Fruit fly (Drosophila melanogaster): ENCODE data around the gene Jon25Bii.

Gene Jon25Bii

DNA sequence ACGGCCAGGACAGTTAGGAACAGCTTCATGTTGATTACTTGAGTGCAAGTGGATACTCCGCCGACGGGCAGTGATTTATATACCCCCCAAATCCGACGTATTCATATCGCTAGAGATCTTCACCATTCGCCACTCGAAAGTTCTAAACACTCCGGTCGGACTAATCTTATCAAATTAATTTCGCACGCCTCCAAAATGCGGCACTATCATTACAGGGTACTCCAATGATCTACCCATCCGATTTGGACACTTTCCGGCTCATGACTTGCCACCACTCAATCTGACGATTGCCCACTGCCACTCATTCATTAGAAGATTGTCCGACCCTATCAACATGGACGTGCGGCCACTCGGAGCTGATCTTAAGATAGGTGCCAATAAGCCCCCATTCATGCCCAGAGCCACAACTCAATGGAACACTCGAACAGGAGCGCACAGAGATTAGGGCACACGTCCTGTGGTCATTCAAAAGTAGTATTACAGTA, at the start of gene Jon25Bii:
Jon25Bii (minus strand) TSS at position 51 of the 485 bp plus-strand sequence.
- TF ChIP-seq CG17801 (GFP tag; optimal IDR thresholded peaks at IDR 0.05; ENCODE audit: partially characterized antibody), result no peak

DNA sequence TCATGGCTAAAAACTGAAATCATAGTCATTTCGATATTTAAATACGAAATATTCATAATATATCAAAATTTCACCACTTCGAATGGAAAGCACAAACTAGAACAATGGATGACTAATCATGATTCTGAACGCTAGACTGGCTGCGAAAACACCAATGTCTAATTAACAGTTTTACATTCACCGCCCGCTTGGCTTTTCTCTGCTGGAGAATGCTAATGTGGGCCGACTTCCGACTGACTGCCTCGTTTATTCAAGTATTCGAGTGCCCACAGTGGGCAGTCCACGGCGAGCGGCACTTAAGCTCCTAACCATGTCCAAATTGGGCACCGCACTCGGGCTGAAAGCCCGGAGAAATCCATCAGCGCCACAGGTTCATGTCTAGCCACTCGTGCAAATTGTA, 49.1 kb upstream of the Jon25Bii start:
- no peak for TF ChIP-seq CG17801 (GFP tag; optimal IDR thresholded peaks at IDR 0.05; ENCODE audit: partially characterized antibody)

DNA sequence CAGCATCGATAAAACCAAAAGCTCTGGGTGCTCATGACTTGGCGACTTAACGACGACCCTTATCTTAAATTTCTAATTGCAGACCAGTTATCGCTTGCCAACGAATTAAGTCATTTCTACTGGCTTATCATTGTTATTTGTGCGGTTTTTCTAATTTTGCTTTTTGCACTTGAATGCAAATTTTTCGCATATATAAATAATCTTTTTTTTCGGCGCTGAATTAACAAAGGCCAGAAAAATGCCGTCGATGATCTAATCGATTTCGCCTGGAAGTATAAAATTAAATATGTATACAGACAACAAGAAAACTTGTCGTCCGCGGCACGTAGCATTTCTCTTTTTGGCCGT, 48.6 kb upstream of the Jon25Bii start:
- TF ChIP-seq CG17801 (GFP tag; optimal IDR thresholded peaks at IDR 0.05; ENCODE audit: partially characterized antibody), result no peak

DNA sequence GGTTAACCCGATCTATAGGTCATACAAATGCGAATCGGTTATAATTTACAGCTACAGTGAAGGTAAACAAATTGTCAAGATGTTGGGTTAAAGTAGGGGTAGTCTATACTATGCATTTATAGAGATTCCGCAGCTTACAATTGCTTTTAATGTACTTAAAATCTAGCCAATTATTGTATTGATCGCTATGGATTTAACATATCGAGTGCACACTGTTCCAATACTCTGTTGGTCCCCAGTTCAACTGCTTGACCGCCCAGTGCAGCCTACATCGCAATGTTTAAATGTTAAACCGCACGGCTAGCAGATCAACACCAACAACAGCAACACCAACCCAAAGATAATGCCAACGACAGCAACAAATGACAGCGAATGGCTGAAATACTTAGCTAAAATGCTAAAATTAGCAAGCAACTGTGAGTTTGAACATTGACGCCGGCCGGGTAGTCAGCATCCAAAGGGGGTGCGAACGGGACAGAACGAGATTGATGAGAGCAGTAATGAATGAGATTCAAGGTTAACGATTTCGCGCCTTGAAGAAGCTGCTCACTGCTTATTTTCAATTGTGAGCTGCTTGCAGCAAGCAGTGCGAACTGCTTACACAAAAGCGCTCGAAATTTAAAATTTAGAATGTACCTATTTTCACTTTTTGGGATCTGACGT, 48.1 kb upstream of the Jon25Bii start:
- no peak for TF ChIP-seq CG17801 (GFP tag; optimal IDR thresholded peaks at IDR 0.05; ENCODE audit: partially characterized antibody)

DNA sequence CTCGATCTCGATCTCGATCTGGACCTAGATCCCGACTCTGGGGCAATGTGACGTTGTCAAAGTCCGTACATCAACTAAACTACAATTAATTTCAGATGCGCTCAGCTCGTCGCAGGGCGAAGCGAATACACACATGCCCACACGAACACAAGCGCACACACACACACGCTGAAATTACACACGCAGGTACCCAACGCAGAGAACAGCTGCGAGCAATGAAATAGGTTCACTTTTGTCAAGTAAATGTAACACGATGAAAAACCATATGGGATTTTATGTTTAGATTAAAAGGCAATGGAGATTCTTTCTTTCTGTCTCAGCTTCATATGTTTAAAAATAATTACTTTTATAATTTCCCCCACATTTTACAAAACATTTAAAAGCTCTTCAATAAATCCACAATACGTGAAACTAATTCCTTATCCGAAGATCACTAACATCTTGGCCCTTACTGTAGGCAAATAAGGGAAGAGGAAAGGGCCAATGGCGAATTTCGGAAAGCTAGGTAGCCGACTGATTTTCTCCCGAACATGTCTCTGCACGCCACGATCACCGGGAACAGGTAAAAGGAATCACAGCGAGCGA, 47.4 kb upstream of the Jon25Bii start:
- TF ChIP-seq CG17801 (GFP tag; optimal IDR thresholded peaks at IDR 0.05; ENCODE audit: partially characterized antibody), result peak; percentile 77

DNA sequence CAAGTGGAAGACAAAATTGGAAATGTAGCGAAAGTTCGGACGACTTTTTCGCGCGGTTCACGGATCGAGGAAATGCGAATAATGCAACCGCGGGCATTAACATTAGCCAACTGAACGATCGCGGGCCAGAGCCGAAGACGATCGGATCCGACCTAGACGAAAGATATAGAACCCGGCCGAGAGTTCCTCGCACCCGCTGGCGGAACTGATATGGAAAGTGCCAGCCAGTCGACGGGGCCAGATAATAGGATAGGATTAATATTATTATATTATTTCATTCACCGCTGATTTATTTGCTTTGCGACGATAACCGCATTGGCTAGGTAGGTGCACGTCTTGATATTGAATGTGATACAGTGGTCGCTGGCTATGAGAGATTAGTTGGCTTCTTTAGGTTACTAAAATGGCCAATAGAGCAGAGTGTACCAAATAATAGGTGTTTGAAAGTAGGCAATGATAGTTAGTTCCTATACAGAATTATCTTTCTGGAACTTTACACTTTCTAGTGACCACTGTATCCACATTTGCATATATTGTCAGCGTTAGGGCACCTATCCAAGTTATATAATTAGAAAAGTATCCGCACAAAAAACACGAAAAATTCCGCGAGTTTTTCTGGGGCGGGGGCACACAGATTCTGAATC, 46.6 kb upstream of the Jon25Bii start:
- TF ChIP-seq CG17801 (GFP tag; optimal IDR thresholded peaks at IDR 0.05; ENCODE audit: partially characterized antibody), result peak; percentile 77

DNA sequence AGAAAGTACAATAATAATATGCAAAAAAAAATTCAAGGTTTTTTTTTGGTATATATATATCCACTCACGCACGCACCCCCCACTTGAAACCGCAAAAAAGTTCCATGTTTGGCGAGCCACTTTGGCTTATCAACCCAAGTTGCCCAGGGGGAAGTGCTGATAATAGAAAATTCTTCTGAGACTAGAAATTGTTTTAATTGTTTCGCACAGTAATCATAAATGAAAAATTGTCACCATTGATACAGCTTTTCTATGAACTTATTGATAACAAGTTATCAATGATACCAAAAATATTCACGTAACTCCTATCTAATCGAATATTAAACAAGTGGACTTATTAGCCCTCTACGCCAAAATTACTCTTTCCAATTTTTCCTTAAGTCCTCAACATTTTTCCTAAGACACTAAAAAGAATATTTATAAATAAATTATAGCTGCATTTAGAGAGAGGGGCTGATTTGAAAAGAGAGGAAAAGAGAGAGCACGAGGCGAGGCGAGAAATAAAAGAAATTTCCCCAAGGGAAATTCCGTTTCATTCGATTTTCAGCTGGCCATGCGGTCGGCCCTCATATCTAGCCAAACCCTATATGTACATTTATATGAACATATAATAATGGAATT, 45.7 kb upstream of the Jon25Bii start:
- no peak for TF ChIP-seq CG17801 (GFP tag; optimal IDR thresholded peaks at IDR 0.05; ENCODE audit: partially characterized antibody)

DNA sequence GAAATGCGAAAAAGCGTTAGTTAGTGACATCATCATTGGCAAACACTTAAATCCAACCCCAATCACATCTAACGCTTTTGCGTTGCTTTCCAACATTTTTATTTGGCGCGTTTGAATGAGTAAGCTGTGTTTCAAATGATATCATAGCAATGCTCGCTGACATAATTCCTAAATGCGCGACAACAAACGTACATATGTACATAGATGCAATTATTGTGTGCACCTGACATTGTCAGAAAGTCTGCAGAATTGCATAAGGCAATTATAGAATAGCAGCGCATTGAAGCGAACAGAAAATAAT, 45.3 kb upstream of the Jon25Bii start:
- TF ChIP-seq CG17801 (GFP tag; optimal IDR thresholded peaks at IDR 0.05; ENCODE audit: partially characterized antibody), result no peak

DNA sequence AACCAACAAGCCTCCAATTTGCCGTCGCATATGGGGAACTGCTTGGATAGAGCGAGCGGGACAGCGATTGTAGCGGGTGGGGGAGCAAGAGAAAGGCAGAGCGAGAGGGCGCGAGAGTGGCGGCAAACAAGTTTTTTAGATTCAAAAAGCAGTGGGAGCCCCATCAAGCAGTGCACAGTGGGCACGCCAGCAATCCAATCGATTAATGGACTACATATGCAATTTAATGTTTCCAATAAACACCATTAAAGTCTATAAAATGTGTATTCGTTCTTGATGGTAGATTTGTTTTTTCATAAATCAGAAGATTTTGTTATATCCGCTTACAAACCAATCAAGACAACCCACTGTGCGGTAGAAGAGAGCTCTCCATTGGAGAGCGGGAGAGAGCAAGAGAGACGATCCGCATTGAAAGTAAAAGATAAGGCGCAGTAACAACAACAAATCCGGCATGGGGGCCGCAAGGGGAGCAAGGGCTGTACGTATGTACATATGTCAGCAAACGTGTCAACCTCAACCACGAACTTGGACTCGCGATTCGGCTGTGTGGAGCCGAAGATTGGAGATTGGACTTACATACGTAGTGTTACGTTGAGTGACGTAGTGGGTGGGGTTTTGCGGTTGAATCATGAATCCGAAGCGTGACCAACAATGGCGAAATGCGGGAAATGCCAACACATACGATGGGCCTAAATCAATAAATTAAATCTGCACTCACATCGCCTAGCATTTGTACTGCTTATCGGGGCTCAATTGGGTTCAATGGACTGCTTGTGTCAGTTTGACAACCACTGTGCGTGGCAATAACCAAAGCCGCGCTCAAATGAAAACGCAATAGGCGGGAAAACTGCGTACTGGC, 44.7 kb upstream of the Jon25Bii start:
- peak; percentile 93 for TF ChIP-seq CG17801 (GFP tag; optimal IDR thresholded peaks at IDR 0.05; ENCODE audit: partially characterized antibody)

DNA sequence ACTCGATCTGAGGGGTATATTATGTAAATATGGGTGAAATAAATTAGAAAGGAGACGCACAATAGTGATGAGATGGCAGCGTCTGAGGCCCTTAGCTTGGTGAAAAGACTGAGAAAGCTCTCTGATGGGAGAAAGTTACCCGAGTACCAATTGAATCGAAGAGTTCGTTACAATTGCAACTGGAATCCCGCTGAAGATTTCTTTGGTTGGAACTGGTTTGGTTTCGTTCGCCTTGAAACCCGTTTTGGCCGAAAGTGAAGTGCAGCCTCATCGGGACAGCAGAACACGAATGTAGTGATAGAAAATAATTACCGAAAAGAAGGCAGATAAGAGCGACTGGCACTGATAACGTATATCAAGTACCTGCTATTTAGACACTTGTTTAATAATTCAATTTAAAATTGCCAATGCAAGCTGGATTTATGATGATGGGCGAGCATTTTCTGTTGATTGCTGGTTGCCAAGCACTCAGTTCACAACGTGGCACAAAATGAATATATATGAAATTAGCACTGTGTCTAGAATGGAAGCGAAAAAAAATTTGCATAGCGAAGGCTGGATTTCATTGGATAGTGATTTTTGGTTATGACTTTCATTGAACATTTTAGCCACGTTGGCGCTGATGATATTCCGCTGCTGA, 43.5 kb upstream of the Jon25Bii start:
- TF ChIP-seq CG17801 (GFP tag; optimal IDR thresholded peaks at IDR 0.05; ENCODE audit: partially characterized antibody), result no peak

DNA sequence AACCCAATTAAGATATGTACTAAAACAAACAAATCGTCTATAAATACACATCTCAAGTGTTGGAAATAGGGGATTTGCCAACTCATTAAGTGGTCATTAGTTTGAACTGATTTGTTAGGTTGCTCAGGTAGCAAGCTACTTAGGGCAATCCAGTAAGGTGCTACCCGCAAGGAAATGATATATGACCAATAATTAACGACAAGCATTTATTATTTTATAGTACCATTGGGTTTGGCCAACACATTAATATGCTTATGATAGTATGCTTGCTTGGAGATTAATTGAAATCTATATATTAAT, 42.9 kb upstream of the Jon25Bii start:
- no peak for TF ChIP-seq CG17801 (GFP tag; optimal IDR thresholded peaks at IDR 0.05; ENCODE audit: partially characterized antibody)

DNA sequence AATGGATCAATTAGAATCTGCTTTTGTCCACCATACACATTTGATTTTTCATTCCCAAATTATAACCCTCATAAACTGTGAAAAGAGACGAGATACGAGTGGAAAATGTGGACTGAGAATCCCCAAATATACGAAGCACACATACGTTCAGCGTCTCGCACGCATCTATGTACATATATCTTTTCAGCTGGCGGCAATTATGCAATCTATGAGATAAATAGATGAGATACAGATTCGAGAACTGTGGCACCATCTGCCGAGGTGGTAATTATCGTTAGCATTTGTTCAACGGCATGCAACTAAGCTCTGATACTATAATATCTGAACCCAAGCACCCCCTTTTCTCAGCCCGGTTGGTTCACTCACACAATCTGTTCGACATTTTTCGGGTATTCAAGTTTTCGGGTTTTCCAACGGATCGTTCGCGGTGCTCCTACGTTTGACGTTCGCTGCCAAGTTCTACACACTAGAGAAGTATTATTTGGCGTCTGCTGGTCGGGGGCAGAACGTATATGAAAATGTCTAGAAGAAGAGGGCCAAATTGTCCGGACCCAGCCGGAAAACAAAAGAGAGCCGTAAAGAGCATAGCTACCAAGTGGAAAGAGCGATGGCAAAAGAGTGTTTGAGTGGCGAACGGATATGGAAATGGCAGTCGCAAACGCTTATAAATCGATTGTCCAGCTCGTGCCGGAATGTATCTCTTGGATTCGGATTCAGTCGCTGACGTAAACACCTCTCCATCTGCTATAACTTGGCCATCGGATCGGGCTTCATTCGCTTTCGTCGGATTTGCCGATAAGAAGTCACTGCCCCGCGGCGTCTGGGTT, 42.3 kb upstream of the Jon25Bii start:
- TF ChIP-seq CG17801 (GFP tag; optimal IDR thresholded peaks at IDR 0.05; ENCODE audit: partially characterized antibody), result no peak

DNA sequence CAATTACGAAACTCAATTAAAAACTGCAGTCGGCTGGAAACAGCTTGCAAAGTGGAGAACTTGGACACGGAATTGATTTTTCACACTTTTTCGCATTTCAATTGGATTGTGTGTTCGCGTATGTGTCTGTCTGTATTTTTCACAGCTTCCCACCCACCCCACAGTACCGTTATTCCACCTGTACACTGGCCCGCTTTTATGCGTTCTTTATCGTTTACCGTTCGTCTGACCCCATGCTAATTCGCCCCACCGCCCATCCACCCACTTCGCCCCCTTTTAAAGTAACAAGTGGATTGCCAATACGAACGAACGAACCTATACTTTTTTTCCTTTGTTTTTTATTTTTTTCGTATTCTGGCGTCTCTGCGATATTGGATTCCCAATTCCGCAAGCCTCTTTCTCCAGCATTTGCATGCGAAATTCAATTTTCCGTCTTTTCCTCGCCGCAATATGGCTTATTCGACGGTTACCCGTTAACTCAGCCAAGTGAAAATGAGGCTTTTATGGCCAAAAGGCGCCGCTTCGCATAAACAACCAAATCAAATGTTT, 29.2 kb upstream of the Jon25Bii start:
- TF ChIP-seq CG17801 (GFP tag; optimal IDR thresholded peaks at IDR 0.05; ENCODE audit: partially characterized antibody), result no peak

All from ovary, adult (tissue).